Fruit fly (Drosophila melanogaster): ENCODE measurements around the gene CG1143.

CG1143 gene

DNA sequence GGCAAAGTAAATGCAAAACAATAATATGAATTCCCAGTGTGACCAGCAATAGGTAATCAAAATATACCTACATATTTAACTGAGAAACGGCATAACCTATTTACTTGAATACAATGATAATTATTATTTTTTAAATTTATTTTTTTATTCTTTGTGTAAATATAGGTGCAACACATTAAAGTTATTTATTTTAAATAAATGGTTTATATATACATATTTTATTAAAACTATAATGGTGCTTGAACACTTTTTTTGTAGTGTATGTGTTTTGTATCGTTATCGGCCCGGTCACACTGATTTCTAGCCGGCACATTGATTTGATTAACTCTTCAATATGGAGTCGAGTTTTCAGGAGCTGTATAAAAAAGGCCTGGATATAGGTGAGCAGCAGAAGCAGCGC, 6.6 kb downstream of the CG1143 start, which contains the start of the genes ProRS-m, CG42304 and Snup:
TSS of gene ProRS-m (minus strand) at position 51 of the 400 bp plus-strand sequence.
TSS of gene CG42304 (plus strand) at position 289 of the 400 bp plus-strand sequence.
TSS of gene Snup (plus strand) at position 289 of the 400 bp plus-strand sequence.
- no peak for TF ChIP-seq noc (tag; optimal IDR thresholded peaks at IDR 0.05)

dm6 chr3L:2659339-2659738, 14.2 kb downstream of the CG1143 start, which contains the start of gene CG33233:
Gene CG33233 (plus strand): TSS chr3L:2659639.
- no peak for TF ChIP-seq noc (tag; optimal IDR thresholded peaks at IDR 0.05)

DNA sequence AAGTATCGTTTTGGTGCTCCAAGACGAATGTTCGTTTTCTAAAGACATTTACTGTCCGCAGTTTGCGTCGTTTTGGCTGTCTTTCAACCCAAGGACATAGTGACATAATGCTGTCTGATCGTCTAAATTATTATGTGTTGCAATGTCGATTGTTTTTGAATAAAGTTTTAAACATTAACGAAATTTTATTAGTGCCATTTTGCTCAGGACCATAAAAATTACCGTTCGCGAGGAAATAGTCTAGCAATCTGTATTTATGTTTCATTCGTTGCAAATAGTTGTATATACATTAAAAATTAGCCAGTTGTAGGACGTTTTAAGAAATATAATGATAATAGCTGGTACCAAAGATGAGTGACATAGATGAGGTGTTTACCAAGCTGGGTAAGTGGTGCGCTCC, 16.2 kb downstream of the CG1143 start, which contains the start of gene CG33234:
TSS of gene CG33234 (plus strand) at position 301 of the 400 bp plus-strand sequence.
- no peak for TF ChIP-seq noc (tag; optimal IDR thresholded peaks at IDR 0.05)

All from whole organism, larva.